Worm (Caenorhabditis elegans) whole organism, early embryonic: ENCODE results near the gene K02E11.5.

Source experiments
- B0310.2 ChIP-seq: sonication (generic microtip); optimal IDR thresholded peaks from 2 replicates; lab custom pipeline; 2016; ENCODE audit warnings: mild to moderate bottlenecking, missing genetic modification characterization, missing compliant biosample characterization
- ama-1 ChIP-seq: fragments of 150-350 bp; optimal IDR thresholded peaks from 2 replicates; lab custom pipeline; 2014
- ceh-13 ChIP-seq: fragments of 200-800 bp; sonication (Bioruptor generic); optimal IDR thresholded peaks from 2 replicates; lab custom pipeline; 2018; ENCODE audit warnings: mild to moderate bottlenecking, missing genetic modification characterization, missing compliant biosample characterization
- ceh-36 ChIP-seq: sonication (generic microtip); optimal IDR thresholded peaks from 2 replicates; lab custom pipeline; 2016; ENCODE audit warnings: missing genetic modification characterization, inconsistent platforms, missing compliant biosample characterization
- ets-7 ChIP-seq: sonication (generic microtip); optimal IDR thresholded peaks from 2 replicates; lab custom pipeline; 2016; ENCODE audit warnings: missing genotype, missing genetic modification characterization, missing compliant biosample characterization
- flt-1 ChIP-seq: fragments of 200-800 bp; sonication (Bioruptor generic); IDR thresholded peaks from 2 replicates; pipeline ENCODE4 v1.3.6; 2022; ENCODE audit warnings: missing genetic modification characterization, missing compliant biosample characterization
- hmbx-1 ChIP-seq: sonication (generic microtip); optimal IDR thresholded peaks from 2 replicates; lab custom pipeline; 2016; ENCODE audit warnings: mild to moderate bottlenecking, missing genetic modification characterization, missing compliant biosample characterization
- hmg-4 ChIP-seq: fragments of 200-800 bp; sonication (Bioruptor generic); optimal IDR thresholded peaks from 2 replicates; lab custom pipeline; 2018; ENCODE audit warnings: mild to moderate bottlenecking, missing genetic modification characterization, missing compliant biosample characterization
- hnd-1 ChIP-seq: sonication (generic microtip); optimal IDR thresholded peaks from 2 replicates; lab custom pipeline; 2016; ENCODE audit warnings: missing genetic modification characterization, missing compliant biosample characterization
- pes-1 ChIP-seq: fragments of 200-800 bp; sonication (Bioruptor generic); IDR thresholded peaks from 2 replicates; pipeline ENCODE4 v1.3.6; 2022; ENCODE audit warnings: missing genetic modification reagents, missing genetic modification characterization, missing compliant biosample characterization
- scrt-1 ChIP-seq: fragments of 200-800 bp; sonication (Bioruptor generic); IDR thresholded peaks from 2 replicates; pipeline ENCODE4 v1.3.6; 2022; ENCODE audit warnings: missing genetic modification characterization, missing compliant biosample characterization
- sea-1 ChIP-seq: fragments of 200-800 bp; sonication (Bioruptor generic); conservative IDR thresholded peaks from 2 replicates; pipeline ENCODE4 v1.3.6; 2022; ENCODE audit warnings: missing genetic modification characterization, missing compliant biosample characterization
- tbx-37 ChIP-seq: fragments of 200-800 bp; sonication (Bioruptor generic); conservative IDR thresholded peaks from 2 replicates; pipeline ENCODE4 v1.3.6; 2022; ENCODE audit warnings: missing genetic modification reagents, missing genetic modification characterization, missing compliant biosample characterization
- tra-4 ChIP-seq: sonication (generic microtip); optimal IDR thresholded peaks from 2 replicates; lab custom pipeline; 2017; ENCODE audit warnings: missing genetic modification characterization, missing compliant biosample characterization

DNA sequence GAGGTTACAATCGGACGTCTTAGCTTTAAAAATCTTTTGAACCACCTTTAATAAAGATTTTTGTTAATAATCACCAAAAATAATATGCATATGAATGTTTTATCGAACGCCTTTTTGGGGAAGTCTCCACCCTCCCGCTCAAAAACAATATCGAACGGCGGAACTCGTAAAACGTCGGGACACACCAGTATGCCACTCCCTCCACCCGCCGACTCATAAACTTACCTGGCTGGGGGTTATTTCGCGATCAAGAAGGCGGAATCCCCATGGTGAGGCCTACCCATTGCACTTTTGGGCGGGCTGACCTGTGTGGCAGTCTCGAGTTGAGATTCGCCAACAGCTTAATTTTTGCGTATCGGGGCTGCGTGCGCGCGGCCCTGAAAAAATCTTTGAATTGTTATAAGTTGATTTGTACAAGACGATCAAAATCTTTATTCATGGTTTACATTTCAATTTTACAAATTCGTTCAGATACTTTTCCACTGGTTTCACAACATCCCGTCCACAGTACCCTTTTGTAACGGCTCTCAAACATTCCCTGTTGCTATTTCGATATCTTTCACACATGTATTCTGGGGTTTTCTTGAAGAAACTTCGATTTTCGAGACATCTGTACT is 15.3 kb downstream of the K02E11.5 start:
- TF ChIP-seq sea-1 (GFP tag; lab: Robert Waterston, UW) (no peak), ama-1 (lab: Kevin White, UChicago) (no peak), scrt-1 (GFP tag; lab: Robert Waterston, UW) (no peak), ceh-36 (no peak), tra-4 (no peak), hmbx-1 (tag; lab: Kevin White, UChicago) (no peak), B0310.2 (tag; lab: Kevin White, UChicago) (no peak), ceh-13 (no peak), hnd-1 (tag; lab: Kevin White, UChicago) (no peak), hmg-4 (GFP tag; lab: Kevin White, UChicago) (no peak), tbx-37 (no peak), pes-1 (GFP tag; lab: Robert Waterston, UW) (no peak), ets-7 (tag; lab: Kevin White, UChicago) (no peak), flt-1 (GFP tag; lab: Robert Waterston, UW) (no peak)
